Worm (Caenorhabditis elegans) whole organism, early embryonic: ENCODE results near the gene aqp-1.

Source experiments
- aly-1 ChIP-seq: sonication (generic microtip); optimal IDR thresholded peaks from 2 replicates; lab custom pipeline; 2016; ENCODE audit warnings: missing genetic modification characterization, missing compliant biosample characterization
- ama-1 ChIP-seq: fragments of 150-350 bp; optimal IDR thresholded peaks from 2 replicates; lab custom pipeline; 2014
- ceh-13 ChIP-seq: fragments of 200-800 bp; sonication (Bioruptor generic); optimal IDR thresholded peaks from 2 replicates; lab custom pipeline; 2018; ENCODE audit warnings: mild to moderate bottlenecking, missing genetic modification characterization, missing compliant biosample characterization
- ceh-36 ChIP-seq: sonication (generic microtip); optimal IDR thresholded peaks from 2 replicates; lab custom pipeline; 2016; ENCODE audit warnings: missing genetic modification characterization, inconsistent platforms, missing compliant biosample characterization
- ets-7 ChIP-seq: sonication (generic microtip); optimal IDR thresholded peaks from 2 replicates; lab custom pipeline; 2016; ENCODE audit warnings: missing genotype, missing genetic modification characterization, missing compliant biosample characterization
- flt-1 ChIP-seq: fragments of 200-800 bp; sonication (Bioruptor generic); IDR thresholded peaks from 2 replicates; pipeline ENCODE4 v1.3.6; 2022; ENCODE audit warnings: missing genetic modification characterization, missing compliant biosample characterization
- hmbx-1 ChIP-seq: sonication (generic microtip); optimal IDR thresholded peaks from 2 replicates; lab custom pipeline; 2016; ENCODE audit warnings: mild to moderate bottlenecking, missing genetic modification characterization, missing compliant biosample characterization
- hmg-4 ChIP-seq: fragments of 200-800 bp; sonication (Bioruptor generic); optimal IDR thresholded peaks from 2 replicates; lab custom pipeline; 2018; ENCODE audit warnings: mild to moderate bottlenecking, missing genetic modification characterization, missing compliant biosample characterization
- hnd-1 ChIP-seq: sonication (generic microtip); optimal IDR thresholded peaks from 2 replicates; lab custom pipeline; 2016; ENCODE audit warnings: missing genetic modification characterization, missing compliant biosample characterization
- sea-1 ChIP-seq: fragments of 200-800 bp; sonication (Bioruptor generic); conservative IDR thresholded peaks from 2 replicates; pipeline ENCODE4 v1.3.6; 2022; ENCODE audit warnings: missing genetic modification characterization, missing compliant biosample characterization
- tbx-11 ChIP-seq: fragments of 200-800 bp; sonication (Bioruptor generic); IDR thresholded peaks from 2 replicates; pipeline ENCODE4 v1.3.6; 2022; ENCODE audit warnings: missing genetic modification characterization, missing compliant biosample characterization
- tbx-37 ChIP-seq: fragments of 200-800 bp; sonication (Bioruptor generic); conservative IDR thresholded peaks from 2 replicates; pipeline ENCODE4 v1.3.6; 2022; ENCODE audit warnings: missing genetic modification reagents, missing genetic modification characterization, missing compliant biosample characterization
- tra-4 ChIP-seq: sonication (generic microtip); optimal IDR thresholded peaks from 2 replicates; lab custom pipeline; 2017; ENCODE audit warnings: missing genetic modification characterization, missing compliant biosample characterization

ce11 chrII:7277925-7278324, 39.8 kb upstream of the aqp-1 start:
- TF ChIP-seq tra-4 (tag; lab: Kevin White, UChicago) (no peak), ama-1 (lab: Kevin White, UChicago) (no peak), aly-1 (tag; lab: Kevin White, UChicago) (no peak), ets-7 (no peak), flt-1 (GFP tag; lab: Robert Waterston, UW) (no peak), ceh-13 (GFP tag; lab: Kevin White, UChicago) (no peak), sea-1 (GFP tag; lab: Robert Waterston, UW) (no peak), tbx-11 (GFP tag; lab: Robert Waterston, UW) (no peak), hmg-4 (GFP tag; lab: Kevin White, UChicago) (no peak), ceh-36 (tag; lab: Kevin White, UChicago) (no peak), tbx-37 (GFP tag; lab: Robert Waterston, UW) (no peak), hmbx-1 (tag; lab: Kevin White, UChicago) (no peak), hnd-1 (no peak)
